Fruit fly (Drosophila melanogaster) whole organism, embryonic: Measurements from ENCODE around the gene tws.
A peak's percentile ranks its signal among the peaks of the same experiment; 100 is the strongest.

Experiments used
- BEAF-32 ChIP-seq: fragments of 200-800 bp; sonication (Bioruptor generic); optimal IDR thresholded peaks from 3 replicates; lab custom pipeline; 2017; ENCODE audit warnings: missing biosample characterization, missing genetic modification characterization, mild to moderate bottlenecking, moderate library complexity, missing genetic modification reagents
- Bteb2 ChIP-seq: fragments of 200-800 bp; sonication (Bioruptor generic); optimal IDR thresholded peaks from 2 replicates; lab custom pipeline; 2016; ENCODE audit warnings: missing biosample characterization, missing genetic modification characterization
- CG10462 ChIP-seq: fragments of 200-800 bp; sonication (Bioruptor generic); optimal IDR thresholded peaks from 2 replicates; lab custom pipeline; 2016; ENCODE audit warnings: missing biosample characterization, missing genetic modification characterization
- CG10959 ChIP-seq: fragments of 200-800 bp; sonication (Bioruptor generic); IDR thresholded peaks from 2 replicates; pipeline ENCODE4 v1.3.6; 2022; ENCODE audit warnings: missing biosample characterization, missing genetic modification characterization
- CG10979 ChIP-seq: fragments of 200-800 bp; sonication (Bioruptor generic); optimal IDR thresholded peaks from 2 replicates; lab custom pipeline; 2018; ENCODE audit warnings: missing biosample characterization, mild to moderate bottlenecking, missing genetic modification characterization, moderate library complexity
- CG11085 ChIP-seq: fragments of 200-800 bp; sonication (Bioruptor generic); IDR thresholded peaks from 2 replicates; pipeline ENCODE4 v1.3.6; 2022; ENCODE audit warnings: missing biosample characterization, missing genetic modification characterization
- CG11560 ChIP-seq: fragments of 200-800 bp; sonication (Bioruptor generic); IDR thresholded peaks from 3 replicates; pipeline ENCODE4 v1.3.6; 2022; ENCODE audit warnings: missing biosample characterization, missing genetic modification characterization
- CG14441 ChIP-seq: fragments of 200-800 bp; sonication (Bioruptor generic); IDR thresholded peaks from 2 replicates; pipeline ENCODE4 v1.3.6; 2022; ENCODE audit warnings: missing biosample characterization, missing genetic modification characterization
- CG15696 ChIP-seq: fragments of 200-800 bp; sonication (Bioruptor generic); optimal IDR thresholded peaks from 2 replicates; lab custom pipeline; 2019; ENCODE audit warnings: missing biosample characterization, mild to moderate bottlenecking, missing genetic modification characterization, moderate library complexity
- CG17361 ChIP-seq: fragments of 200-800 bp; sonication (Bioruptor generic); IDR thresholded peaks from 3 replicates; pipeline ENCODE4 v1.3.6; 2022; ENCODE audit warnings: missing biosample characterization, missing genetic modification characterization
- CG17802 ChIP-seq: fragments of 200-800 bp; sonication (Bioruptor generic); optimal IDR thresholded peaks from 2 replicates; lab custom pipeline; 2018; ENCODE audit warnings: missing biosample characterization, mild to moderate bottlenecking, missing genetic modification characterization, moderate library complexity
- CG18011 ChIP-seq: fragments of 200-800 bp; sonication (Bioruptor generic); optimal IDR thresholded peaks from 2 replicates; lab custom pipeline; 2017; ENCODE audit warnings: missing biosample characterization, missing genetic modification characterization, mild to moderate bottlenecking, moderate library complexity, missing genotype
- CG18599 ChIP-seq: fragments of 200-800 bp; sonication (Bioruptor generic); optimal IDR thresholded peaks from 3 replicates; lab custom pipeline; 2017; ENCODE audit warnings: missing biosample characterization, missing genetic modification characterization, mild to moderate bottlenecking, moderate library complexity, missing genetic modification reagents
- CG31388 ChIP-seq: fragments of 200-800 bp; sonication (Bioruptor generic); optimal IDR thresholded peaks from 2 replicates; lab custom pipeline; 2016; ENCODE audit warnings: missing biosample characterization, missing genetic modification characterization
- CG34224 ChIP-seq: fragments of 200-800 bp; sonication (Bioruptor generic); IDR thresholded peaks from 3 replicates; pipeline ENCODE4 v1.3.6; 2022; ENCODE audit warnings: missing biosample characterization, missing genetic modification characterization; ENCODE audit not compliant: partially characterized antibody
- CG3726 ChIP-seq: fragments of 200-800 bp; sonication (Bioruptor generic); IDR thresholded peaks from 3 replicates; pipeline ENCODE4, ENCODE4 v1.3.6; 2022; ENCODE audit warnings: missing biosample characterization, missing genetic modification characterization
- CG4328 ChIP-seq: fragments of 200-800 bp; sonication (Bioruptor generic); optimal IDR thresholded peaks from 3 replicates; lab custom pipeline; 2017; ENCODE audit warnings: missing biosample characterization, missing genetic modification reagents, missing genetic modification characterization
- CG4404 ChIP-seq: fragments of 200-800 bp; sonication (Bioruptor generic); IDR thresholded peaks from 2 replicates; pipeline ENCODE4 v1.3.6; 2022; ENCODE audit warnings: missing biosample characterization, missing genetic modification characterization
- CG5953 ChIP-seq: fragments of 200-800 bp; sonication (Bioruptor generic); IDR thresholded peaks from 2 replicates; pipeline ENCODE4 v1.3.6; 2022; ENCODE audit warnings: missing biosample characterization, missing genetic modification characterization
- CG7271 ChIP-seq: fragments of 200-800 bp; sonication (Bioruptor generic); optimal IDR thresholded peaks from 2 replicates; lab custom pipeline; 2018; ENCODE audit warnings: missing biosample characterization, mild to moderate bottlenecking, missing genetic modification characterization, moderate library complexity
- CG8478 ChIP-seq: fragments of >200 bp; optimal IDR thresholded peaks from 2 replicates; lab custom pipeline; 2018
- CG9932 ChIP-seq: fragments of 200-800 bp; sonication (Bioruptor generic); IDR thresholded peaks from 2 replicates; pipeline ENCODE4 v1.3.6; 2022; ENCODE audit warnings: missing biosample characterization, missing genetic modification characterization
- CrebB ChIP-seq: fragments of 200-800 bp; sonication (Bioruptor generic); optimal IDR thresholded peaks from 3 replicates; lab custom pipeline; 2018; ENCODE audit warnings: missing biosample characterization, mild to moderate bottlenecking, missing genetic modification characterization
- Dp ChIP-seq: fragments of 200-800 bp; sonication (Bioruptor generic); optimal IDR thresholded peaks from 2 replicates; lab custom pipeline; 2018; ENCODE audit warnings: missing biosample characterization, mild to moderate bottlenecking, missing genetic modification characterization, moderate library complexity
- Elba2 ChIP-seq: fragments of 200-800 bp; sonication (Bioruptor generic); optimal IDR thresholded peaks from 3 replicates; lab custom pipeline; 2016; ENCODE audit warnings: missing biosample characterization, missing genetic modification characterization
- HLH54F ChIP-seq: fragments of 200-800 bp; sonication (Bioruptor generic); optimal IDR thresholded peaks from 3 replicates; lab custom pipeline; 2016; ENCODE audit warnings: missing biosample characterization, missing genetic modification characterization
- Hmr ChIP-seq: fragments of 200-800 bp; sonication (Bioruptor generic); optimal IDR thresholded peaks from 3 replicates; lab custom pipeline; 2017; ENCODE audit warnings: mild to moderate bottlenecking, missing biosample characterization, missing genetic modification reagents, missing genetic modification characterization
- Jarid2 ChIP-seq: fragments of 200-800 bp; sonication (Bioruptor generic); optimal IDR thresholded peaks from 3 replicates; lab custom pipeline; 2017; ENCODE audit warnings: mild to moderate bottlenecking, missing biosample characterization, missing genetic modification reagents, missing genetic modification characterization
- Max ChIP-seq: fragments of 200-800 bp; sonication (Bioruptor generic); optimal IDR thresholded peaks from 2 replicates; lab custom pipeline; 2016; ENCODE audit warnings: missing biosample characterization, mild to moderate bottlenecking, missing genetic modification characterization
- Nf-YB ChIP-seq: fragments of 200-800 bp; sonication (Bioruptor generic); optimal IDR thresholded peaks from 3 replicates; lab custom pipeline; 2019; ENCODE audit warnings: missing biosample characterization, mild to moderate bottlenecking, missing genetic modification characterization, moderate library complexity
- Rfx ChIP-seq: fragments of 200-800 bp; sonication (Bioruptor generic); IDR thresholded peaks from 2 replicates; pipeline ENCODE4 v1.3.6; 2022; ENCODE audit warnings: missing biosample characterization, missing genetic modification characterization
- Ssrp ChIP-seq: fragments of 200-800 bp; sonication (Bioruptor generic); optimal IDR thresholded peaks from 2 replicates; lab custom pipeline; 2018; ENCODE audit warnings: missing biosample characterization, mild to moderate bottlenecking, missing genetic modification characterization, moderate library complexity
- Trl ChIP-seq, 3 experiments: fragments of >200 bp in 2 of 3; fragments of 200-800 bp in 1 of 3; sonication (Bioruptor generic) in 1 of 3; optimal IDR thresholded peaks; 2 replicates in 1 of 3; 3 replicates in 2 of 3; lab custom pipeline; 2016 to 2017; ENCODE audit warnings: missing biosample characterization in 1 of 3, missing genetic modification characterization in 1 of 3
- ato ChIP-seq: fragments of 200-800 bp; sonication (Bioruptor generic); IDR thresholded peaks from 2 replicates; pipeline ENCODE4 v1.3.6; 2022; ENCODE audit warnings: missing biosample characterization, missing genetic modification characterization; ENCODE audit not compliant: partially characterized antibody
- bcd ChIP-seq: fragments of 200-800 bp; sonication (Bioruptor generic); optimal IDR thresholded peaks from 2 replicates; lab custom pipeline; 2017; ENCODE audit warnings: missing biosample characterization, mild to moderate bottlenecking, missing genetic modification characterization
- en ChIP-seq: fragments of 200-800 bp; sonication (Bioruptor generic); optimal IDR thresholded peaks from 2 replicates; lab custom pipeline; 2016; ENCODE audit warnings: missing biosample characterization, missing genetic modification characterization
- fd64A ChIP-seq: fragments of 200-800 bp; sonication (Bioruptor generic); optimal IDR thresholded peaks from 3 replicates; lab custom pipeline; 2018; ENCODE audit warnings: missing biosample characterization, mild to moderate bottlenecking, missing genetic modification characterization
- fru ChIP-seq: fragments of >200 bp; optimal IDR thresholded peaks from 2 replicates; lab custom pipeline; 2017
- her ChIP-seq: fragments of 200-800 bp; sonication (Bioruptor generic); optimal IDR thresholded peaks from 2 replicates; lab custom pipeline; 2016; ENCODE audit warnings: missing biosample characterization, missing genetic modification characterization
- kay ChIP-seq: fragments of 200-800 bp; sonication (Bioruptor generic); optimal IDR thresholded peaks from 2 replicates; lab custom pipeline; 2016; ENCODE audit warnings: missing biosample characterization, missing genetic modification characterization
- lilli ChIP-seq: fragments of 200-800 bp; sonication (Bioruptor generic); optimal IDR thresholded peaks from 3 replicates; lab custom pipeline; 2016; ENCODE audit warnings: missing biosample characterization, missing genetic modification characterization
- lola ChIP-seq, 3 experiments: fragments of >200 bp in 2 of 3; fragments of 200-800 bp in 1 of 3; sonication (Bioruptor generic) in 1 of 3; optimal IDR thresholded peaks; 2 replicates each; lab custom pipeline; 2017 to 2019; ENCODE audit warnings: missing biosample characterization in 3 of 3, missing genetic modification characterization in 3 of 3, mild to moderate bottlenecking in 1 of 3, moderate library complexity in 1 of 3
- mirr ChIP-seq: fragments of 200-800 bp; sonication (Bioruptor generic); optimal IDR thresholded peaks from 3 replicates; lab custom pipeline; 2018; ENCODE audit warnings: missing biosample characterization, mild to moderate bottlenecking, missing genetic modification characterization
- otp ChIP-seq: fragments of 200-800 bp; sonication (Bioruptor generic); IDR thresholded peaks from 3 replicates; pipeline ENCODE4, ENCODE4 v1.3.6; 2022; ENCODE audit warnings: missing biosample characterization, missing genetic modification characterization
- pfk ChIP-seq: fragments of 200-800 bp; sonication (Bioruptor generic); optimal IDR thresholded peaks from 2 replicates; lab custom pipeline; 2018; ENCODE audit warnings: missing biosample characterization, mild to moderate bottlenecking, missing genetic modification characterization, moderate library complexity
- prd ChIP-seq, 3 experiments: fragments of >200 bp in 2 of 3; fragments of 200-800 bp in 1 of 3; sonication (Bioruptor generic) in 1 of 3; optimal IDR thresholded peaks in 2 of 3; IDR thresholded peaks in 1 of 3; 2 replicates in 2 of 3; 3 replicates in 1 of 3; pipeline versions ENCODE4 v1.3.6 to Lab custom; 2017 to 2022; ENCODE audit warnings: missing biosample characterization in 1 of 3, missing genetic modification characterization in 1 of 3
- pros ChIP-seq: fragments of 200-800 bp; sonication (Bioruptor generic); optimal IDR thresholded peaks from 3 replicates; lab custom pipeline; 2019; ENCODE audit warnings: missing biosample characterization, mild to moderate bottlenecking, missing genetic modification characterization, moderate library complexity
- ranshi ChIP-seq: fragments of 200-800 bp; sonication (Bioruptor generic); IDR thresholded peaks from 2 replicates; pipeline ENCODE4 v1.3.6; 2022; ENCODE audit warnings: missing biosample characterization, missing genetic modification characterization
- usp ChIP-seq: fragments of >200 bp; optimal IDR thresholded peaks from 2 replicates; lab custom pipeline; 2017; ENCODE audit warnings: missing biosample characterization, missing genetic modification characterization

tws gene

DNA sequence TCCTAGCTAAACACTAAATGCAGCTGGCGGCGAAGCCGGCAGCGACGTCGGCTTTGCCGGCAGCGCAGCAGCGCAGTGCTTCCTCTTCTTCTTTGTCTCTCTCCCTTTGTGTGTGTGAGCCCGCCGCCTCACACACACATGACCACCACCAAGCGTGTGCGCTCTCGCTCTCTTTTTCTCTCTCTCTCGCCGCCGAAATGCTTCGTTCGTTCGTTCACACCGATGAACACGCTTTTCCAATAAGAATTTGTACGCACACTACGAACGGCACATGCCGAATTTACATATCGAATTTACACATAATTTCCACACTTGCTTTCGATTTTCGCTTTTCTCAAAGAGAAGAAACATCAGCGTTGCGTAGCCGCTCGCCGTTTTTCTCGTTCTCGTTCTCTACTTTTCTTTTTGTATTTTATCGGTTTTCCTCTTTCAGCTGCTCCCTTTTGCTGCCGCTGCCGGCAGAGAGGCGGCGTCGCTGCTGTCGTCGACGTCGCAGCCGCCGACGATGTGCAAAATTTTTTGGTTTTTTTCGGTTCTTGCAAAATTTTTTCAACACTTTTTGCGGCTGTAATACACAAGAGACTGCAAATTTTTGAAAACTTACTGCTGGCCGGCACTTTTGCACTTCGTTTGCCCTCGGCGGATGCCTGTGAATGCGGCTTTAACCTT lies 30.2 kb downstream of the tws start (continued):
- TF ChIP-seq Ssrp (tag; lab: Kevin White, UChicago) (no peak), Jarid2 (GFP tag; lab: Kevin White, UChicago) (no peak), fru (lab: Kevin White, UChicago) (no peak), Max (GFP tag; lab: Kevin White, UChicago) (no peak), HLH54F (GFP tag; lab: Kevin White, UChicago) (no peak), CG5953 (no peak), CrebB (tag; lab: Kevin White, UChicago) (no peak), pros (peak; percentile 46), lilli (GFP tag; lab: Kevin White, UChicago) (no peak), kay (GFP tag; lab: Kevin White, UChicago) (no peak), CG4404 (GFP tag; lab: Robert Waterston, UW) (no peak), CG14441 (GFP tag; lab: Robert Waterston, UW) (no peak), CG17361 (GFP tag; lab: Robert Waterston, UW) (no peak), CG18599 (no peak), CG8478 (peak; percentile 53), CG31388 (GFP tag; lab: Kevin White, UChicago) (no peak), CG10462 (GFP tag; lab: Kevin White, UChicago) (no peak), pfk (GFP tag; lab: Kevin White, UChicago) (no peak), CG9932 (GFP tag; lab: Robert Waterston, UW) (0 out of 2 replicates have a peak, but pooled peaks have one; percentile 21), CG18011 (no peak), Dp (GFP tag; lab: Kevin White, UChicago) (no peak), her (GFP tag; lab: Kevin White, UChicago) (no peak), en (GFP tag; lab: Kevin White, UChicago) (no peak), CG10979 (no peak), CG17802 (no peak), CG34224 (GFP tag; lab: Robert Waterston, UW) (peak; percentile 54; the same call in 1 of the 3 replicates), ato (GFP tag; lab: Robert Waterston, UW) (no peak), CG15696 (tag; lab: Kevin White, UChicago) (no peak), CG7271 (no peak), CG11560 (tag; lab: Robert Waterston, UW) (no peak), Trl (optimal IDR thresholded peaks at IDR 0.05; lab: Kevin White, UChicago) (peak; percentile 97 to 98), Trl (GFP tag; optimal IDR thresholded peaks at IDR 0.05; lab: Kevin White, UChicago) (peak; percentile 2), ranshi (GFP tag; lab: Robert Waterston, UW) (no peak), prd (optimal IDR thresholded peaks at IDR 0.05; lab: Kevin White, UChicago) (no peak), prd (GFP tag; IDR thresholded peaks at IDR 0.05; lab: Robert Waterston, UW) (0 out of 3 replicates have a peak, but pooled peaks have one; percentile 16), Elba2 (GFP tag; lab: Kevin White, UChicago) (peak; percentile 73), CG10959 (no peak), fd64A (GFP tag; lab: Kevin White, UChicago) (no peak), Hmr (GFP tag; lab: Kevin White, UChicago) (no peak), BEAF-32 (no peak), CG11085 (GFP tag; lab: Robert Waterston, UW) (no peak), CG3726 (GFP tag; lab: Robert Waterston, UW) (no peak), otp (no peak), bcd (no peak), Nf-YB (GFP tag; lab: Kevin White, UChicago) (no peak), mirr (GFP tag; lab: Kevin White, UChicago) (no peak), Rfx (GFP tag; lab: Robert Waterston, UW) (peak; percentile 52; the same call in 1 of the 2 replicates), lola (GFP tag; optimal IDR thresholded peaks at IDR 0.05; lab: Kevin White, UChicago) (no peak), CG4328 (GFP tag; lab: Kevin White, UChicago) (no peak), usp (GFP tag; lab: Kevin White, UChicago) (no peak), Bteb2 (GFP tag; lab: Kevin White, UChicago) (no peak)
